Worm (Caenorhabditis elegans): Measurements from ENCODE around the gene frpr-11.

The frpr-11 gene

DNA sequence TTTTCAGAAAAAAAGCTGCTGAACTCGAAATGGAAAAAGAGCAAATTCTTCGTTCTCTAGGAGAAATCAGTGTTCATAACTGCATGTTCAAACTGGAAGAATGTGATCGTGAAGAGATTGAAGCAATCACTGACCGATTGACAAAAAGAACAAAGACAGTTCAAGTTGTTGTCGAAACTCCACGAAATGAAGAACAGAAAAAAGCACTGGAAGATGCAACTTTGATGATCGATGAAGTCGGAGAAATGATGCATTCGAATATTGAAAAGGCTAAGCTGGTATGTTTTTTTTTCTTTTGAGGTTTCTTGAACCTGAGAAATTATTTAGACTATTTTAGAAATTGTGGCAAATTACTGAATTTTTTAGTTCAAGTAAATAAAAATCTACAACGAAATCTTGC is 31.4 kb downstream of the frpr-11 start:
- TF ChIP-seq pha-4 (tag; optimal IDR thresholded peaks at IDR 0.05) (no peak), F57C9.4 (tag; optimal IDR thresholded peaks at IDR 0.05) (no peak), F49E8.2 (tag; optimal IDR thresholded peaks at IDR 0.05; ENCODE audit: insufficient read depth) (no peak), snpc-1.3 (tag; optimal IDR thresholded peaks at IDR 0.05; ENCODE audit: insufficient read depth) (no peak), C17E4.6 (GFP tag; IDR thresholded peaks at IDR 0.05) (no peak), ama-1 (optimal IDR thresholded peaks at IDR 0.05) (peak; percentile 11), ama-1 (GFP tag; optimal IDR thresholded peaks at IDR 0.05) (no peak), nhr-27 (tag; optimal IDR thresholded peaks at IDR 0.05) (no peak), lin-54 (GFP tag; optimal IDR thresholded peaks at IDR 0.05) (no peak), dpl-1 (GFP tag; optimal IDR thresholded peaks at IDR 0.05) (no peak), F10E7.11 (tag; optimal IDR thresholded peaks at IDR 0.05) (no peak), F33H1.4 (GFP tag; IDR thresholded peaks at IDR 0.05) (no peak), madf-3 (GFP tag; IDR thresholded peaks at IDR 0.05) (0 out of 2 replicates have a peak, but pooled peaks have one; percentile 21), Y53G8AR.9 (GFP tag; conservative IDR thresholded peaks at IDR 0.05) (no peak), attf-6 (GFP tag; IDR thresholded peaks at IDR 0.05) (no peak)

DNA sequence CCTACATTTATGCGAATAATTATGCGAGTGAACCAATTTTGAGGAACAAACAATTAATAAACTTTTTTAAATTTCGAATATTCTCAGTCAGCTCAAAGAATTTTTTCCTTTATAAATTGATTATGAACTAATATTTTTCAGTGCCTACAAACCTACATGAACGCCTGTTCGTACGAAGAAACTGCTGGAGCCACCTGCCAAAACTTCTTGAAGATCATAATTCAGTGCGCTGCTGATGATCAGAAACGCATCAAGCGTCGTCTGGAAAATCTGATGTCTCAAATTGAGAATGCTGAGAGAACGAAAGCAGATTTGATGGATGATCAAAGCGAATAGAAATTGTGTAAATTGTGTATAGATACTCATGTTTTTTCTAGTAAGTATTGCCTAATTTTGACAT is 31.9 kb downstream of the frpr-11 start:
- TF ChIP-seq F10E7.11 (tag; optimal IDR thresholded peaks at IDR 0.05) (no peak), snpc-4 (GFP tag; optimal IDR thresholded peaks at IDR 0.05) (no peak), snpc-4 (tag; optimal IDR thresholded peaks at IDR 0.05) (no peak), cebp-1 (GFP tag; IDR thresholded peaks at IDR 0.05) (no peak), cebp-1 (tag; optimal IDR thresholded peaks at IDR 0.05) (no peak), tbp1 (GFP tag; optimal IDR thresholded peaks at IDR 0.05) (no peak), snpc-1.1 (tag; optimal IDR thresholded peaks at IDR 0.05; ENCODE audit: insufficient read depth) (no peak), dpff-1 (tag; optimal IDR thresholded peaks at IDR 0.05) (no peak), madf-6 (GFP tag; IDR thresholded peaks at IDR 0.05) (no peak), let-526 (GFP tag; IDR thresholded peaks at IDR 0.05) (no peak), F37B4.10 (GFP tag; IDR thresholded peaks at IDR 0.05) (no peak), ztf-26 (tag; optimal IDR thresholded peaks at IDR 0.05) (no peak), nfyb-1 (GFP tag; IDR thresholded peaks at IDR 0.05) (no peak), rpc-1 (optimal IDR thresholded peaks at IDR 0.05) (no peak), rpc-1 (tag; optimal IDR thresholded peaks at IDR 0.05) (no peak), ceh-79 (tag; optimal IDR thresholded peaks at IDR 0.05) (no peak), egl-44 (GFP tag; IDR thresholded peaks at IDR 0.05) (no peak), akir-1 (GFP tag; optimal IDR thresholded peaks at IDR 0.05) (no peak), Y56A3A.18 (GFP tag; IDR thresholded peaks at IDR 0.05) (no peak), ceh-58 (GFP tag; IDR thresholded peaks at IDR 0.05) (no peak), egrh-3 (GFP tag; IDR thresholded peaks at IDR 0.05) (no peak), zim-3 (tag; optimal IDR thresholded peaks at IDR 0.05) (no peak), somi-1 (GFP tag; optimal IDR thresholded peaks at IDR 0.05) (no peak)

DNA sequence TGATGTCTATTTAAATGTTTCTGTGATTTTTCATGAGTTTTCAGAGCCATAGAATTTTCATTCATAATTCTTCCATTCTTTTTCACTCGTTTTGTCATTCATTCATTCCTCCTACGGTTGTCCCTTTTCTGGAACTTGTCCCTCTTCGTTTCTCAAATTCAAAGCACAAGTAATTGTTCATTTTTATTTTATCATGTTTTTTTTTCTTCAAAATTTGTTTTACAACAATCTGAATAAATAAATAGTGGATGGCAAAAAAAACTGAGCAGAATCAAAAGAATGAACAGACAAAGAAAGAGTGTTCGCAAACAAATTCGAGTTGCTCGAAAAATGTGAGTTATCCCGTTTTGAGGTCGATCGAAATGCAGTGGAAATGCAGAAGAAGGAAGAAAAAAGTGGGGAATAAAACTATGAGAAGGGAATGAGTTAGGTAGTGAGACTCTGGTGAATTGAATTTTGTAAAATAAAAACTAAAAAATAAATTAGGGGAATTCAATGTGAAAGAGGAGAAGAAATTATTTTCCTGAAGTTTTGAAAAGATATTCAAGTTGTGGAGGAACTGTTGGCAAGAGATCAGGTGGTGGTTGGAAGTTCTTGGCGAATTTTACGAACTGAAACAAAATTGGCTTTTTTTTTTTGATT is 32.5 kb downstream of the frpr-11 start:
- no peak for TF ChIP-seq zfh-2 (GFP tag; conservative IDR thresholded peaks at IDR 0.05)
- TF ChIP-seq hsf-1 (GFP tag; IDR thresholded peaks at IDR 0.05): no peak
- no peak for TF ChIP-seq let-526 (GFP tag; IDR thresholded peaks at IDR 0.05)
- no peak for TF ChIP-seq T26A5.8 (tag; optimal IDR thresholded peaks at IDR 0.05)
- TF ChIP-seq sptf-2 (GFP tag; optimal IDR thresholded peaks at IDR 0.05): no peak
- no peak for TF ChIP-seq C17E4.6 (GFP tag; IDR thresholded peaks at IDR 0.05)
- TF ChIP-seq dpff-1 (tag; optimal IDR thresholded peaks at IDR 0.05): no peak
- TF ChIP-seq rpc-1 (optimal IDR thresholded peaks at IDR 0.05): no peak
- no peak for TF ChIP-seq rpc-1 (tag; optimal IDR thresholded peaks at IDR 0.05)
- no peak for TF ChIP-seq lin-26 (GFP tag; IDR thresholded peaks at IDR 0.05)
- no peak for TF ChIP-seq xnd-1 (tag; optimal IDR thresholded peaks at IDR 0.05)
- no peak for TF ChIP-seq hrde-1 (tag; optimal IDR thresholded peaks at IDR 0.05; ENCODE audit: borderline replicate concordance)
- no peak for TF ChIP-seq fkh-3 (tag; optimal IDR thresholded peaks at IDR 0.05)
- no peak for TF ChIP-seq ztf-22 (GFP tag; optimal IDR thresholded peaks at IDR 0.05)
- TF ChIP-seq Y56A3A.18 (GFP tag; IDR thresholded peaks at IDR 0.05): no peak
- no peak for TF ChIP-seq snpc-1.3 (tag; optimal IDR thresholded peaks at IDR 0.05; ENCODE audit: insufficient read depth)
- TF ChIP-seq nhr-179 (tag; optimal IDR thresholded peaks at IDR 0.05): no peak
- no peak for TF ChIP-seq ceh-91 (GFP tag; IDR thresholded peaks at IDR 0.05)

Data from whole organism, young adult.